Worm (Caenorhabditis elegans) whole organism, L1 larva: ENCODE measurements around the gene Y76A2B.4.

Source experiments
- fkh-4 ChIP-seq: sonication (generic microtip); optimal IDR thresholded peaks from 2 replicates; lab custom pipeline; 2016; ENCODE audit warnings: missing compliant biosample characterization, missing genetic modification characterization, borderline replicate concordance
- fos-1 ChIP-seq: fragments of 150-350 bp; optimal IDR thresholded peaks from 2 replicates; lab custom pipeline; 2014; ENCODE audit warnings: missing biosample characterization, missing genetic modification characterization
- lin-15B ChIP-seq: fragments of 150-350 bp; sonication (generic microtip); optimal IDR thresholded peaks from 3 replicates; lab custom pipeline; 2014; ENCODE audit warnings: missing biosample characterization, missing genetic modification characterization
- mep-1 ChIP-seq: fragments of 150-350 bp; optimal IDR thresholded peaks from 2 replicates; lab custom pipeline; 2014; ENCODE audit warnings: missing biosample characterization, missing genetic modification characterization
- snpc-4 ChIP-seq: fragments of 150-350 bp; optimal IDR thresholded peaks from 2 replicates; lab custom pipeline; 2014; ENCODE audit warnings: missing biosample characterization, missing genetic modification characterization
- sptf-1 ChIP-seq: fragments of 150-350 bp; optimal IDR thresholded peaks from 2 replicates; lab custom pipeline; 2014; ENCODE audit warnings: missing biosample characterization, missing genetic modification characterization
- unc-62 ChIP-seq: fragments of 150-350 bp; optimal IDR thresholded peaks from 2 replicates; lab custom pipeline; 2014; ENCODE audit warnings: missing biosample characterization, missing genetic modification reagents, missing genetic modification characterization

DNA sequence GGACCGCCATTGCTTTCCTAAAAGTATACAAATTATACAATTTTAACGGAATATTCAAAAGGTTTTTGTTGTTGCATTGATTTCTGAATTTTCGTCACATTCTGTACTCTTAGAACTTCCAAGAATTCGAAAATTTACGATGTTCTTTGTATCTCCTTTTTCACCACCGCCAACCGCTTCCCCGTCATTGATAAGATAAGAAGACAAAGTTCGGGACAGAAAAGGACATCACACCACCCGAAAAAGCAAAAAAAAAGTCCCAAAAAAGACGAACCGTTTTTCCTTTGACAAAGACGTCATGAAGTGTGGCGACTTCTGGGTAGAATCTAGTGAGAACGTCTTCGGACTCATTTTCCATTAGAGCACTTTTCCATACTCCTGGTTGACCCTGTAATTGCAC lies 4.1 kb downstream of the Y76A2B.4 start:
- TF ChIP-seq fkh-4 (no peak), mep-1 (tag; lab: Kevin White, UChicago) (no peak), fos-1 (tag; lab: Kevin White, UChicago) (no peak), unc-62 (GFP tag; lab: Kevin White, UChicago) (no peak), lin-15B (tag; lab: Kevin White, UChicago) (no peak), sptf-1 (no peak), snpc-4 (tag; lab: Kevin White, UChicago) (no peak)
